Fruit fly (Drosophila melanogaster): ENCODE data around the gene comt.

Gene comt

DNA sequence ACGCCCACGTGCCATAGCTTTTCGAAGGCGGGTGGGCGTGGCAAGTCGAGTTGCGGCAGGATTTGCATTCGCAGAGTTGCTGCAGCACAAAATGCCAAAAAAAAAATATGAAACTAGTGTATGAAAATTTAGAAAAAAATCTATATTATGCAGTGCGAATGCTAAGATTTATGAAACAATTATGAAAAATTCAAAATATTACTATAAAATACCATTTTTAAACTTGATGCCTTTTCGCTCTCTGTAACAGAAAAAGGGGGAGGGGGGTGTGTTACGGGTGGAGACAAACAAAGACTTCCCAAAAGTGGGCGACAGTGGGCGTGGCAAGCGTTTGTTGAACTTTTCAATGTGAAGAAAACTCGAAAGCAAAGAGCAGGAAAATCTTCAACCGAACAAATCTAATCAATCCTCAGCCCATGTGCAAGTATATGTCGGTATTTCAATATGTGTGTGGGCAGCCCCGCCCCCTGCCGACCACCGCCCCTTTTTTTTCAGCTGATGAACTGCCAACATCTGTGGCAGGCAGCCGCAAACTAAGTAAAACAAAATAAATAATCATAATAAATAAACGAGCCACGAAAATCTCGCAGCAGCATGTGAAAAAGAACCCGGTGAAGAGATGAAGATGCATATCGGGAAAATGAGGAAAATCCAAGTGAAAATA is 9.0 kb upstream of the comt start (continued):
- TF ChIP-seq Sin3A (optimal IDR thresholded peaks at IDR 0.05): no peak
- peak; percentile 21 for TF ChIP-seq CG2712 (tag; optimal IDR thresholded peaks at IDR 0.05)
- TF ChIP-seq cad (GFP tag; optimal IDR thresholded peaks at IDR 0.05): no peak
- TF ChIP-seq Atf6 (GFP tag; IDR thresholded peaks at IDR 0.05): no peak
- no peak for TF ChIP-seq Lpt (GFP tag; optimal IDR thresholded peaks at IDR 0.05)
- no peak for TF ChIP-seq Adf1 (GFP tag; IDR thresholded peaks at IDR 0.05)
- no peak for TF ChIP-seq run (tag; optimal IDR thresholded peaks at IDR 0.05)
- no peak for TF ChIP-seq PHDP (tag; optimal IDR thresholded peaks at IDR 0.05)

DNA sequence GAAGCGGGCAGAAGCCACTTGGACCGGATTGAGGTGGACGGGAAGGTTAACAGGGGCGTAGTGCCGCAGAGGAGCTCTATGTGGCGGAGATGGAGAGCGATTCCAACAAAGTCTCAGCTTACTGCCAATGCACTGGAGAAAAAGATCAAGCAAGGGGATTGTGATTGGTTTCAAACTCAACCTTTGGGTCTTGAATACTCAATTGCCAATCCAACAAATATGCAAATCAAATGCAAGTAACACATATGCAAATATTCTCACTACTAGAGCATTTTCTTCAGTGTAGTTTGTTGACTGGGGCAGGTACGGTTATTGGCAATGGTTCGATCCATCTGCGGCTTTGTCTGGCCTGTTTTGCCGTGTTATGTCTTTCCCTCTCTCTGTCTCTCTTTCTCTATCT is 7.5 kb upstream of the comt start:
- TF ChIP-seq CG34422 (GFP tag; IDR thresholded peaks at IDR 0.05) (peak; percentile 84), Deaf1 (tag; optimal IDR thresholded peaks at IDR 0.05) (peak; percentile 25), inv (GFP tag; IDR thresholded peaks at IDR 0.05; ENCODE audit: partially characterized antibody) (no peak), CG8281 (tag; optimal IDR thresholded peaks at IDR 0.05) (peak; percentile 66), CG17568 (GFP tag; optimal IDR thresholded peaks at IDR 0.05) (peak; percentile 53), Atf-2 (GFP tag; optimal IDR thresholded peaks at IDR 0.05) (peak; percentile 72), CG18599 (GFP tag; optimal IDR thresholded peaks at IDR 0.05) (peak; percentile 86), pros (GFP tag; optimal IDR thresholded peaks at IDR 0.05) (no peak), btn (GFP tag; optimal IDR thresholded peaks at IDR 0.05) (peak; percentile 69), CG9797 (GFP tag; optimal IDR thresholded peaks at IDR 0.05) (no peak), crp (GFP tag; optimal IDR thresholded peaks at IDR 0.05) (peak in 1 of 2 experiments; percentile 14), dmrt99B (tag; optimal IDR thresholded peaks at IDR 0.05) (peak; percentile 86), sqz (GFP tag; optimal IDR thresholded peaks at IDR 0.05) (no peak), tgo (GFP tag; IDR thresholded peaks at IDR 0.05) (peak; percentile 77), yki (optimal IDR thresholded peaks at IDR 0.05) (no peak), CG9215 (GFP tag; IDR thresholded peaks at IDR 0.05) (peak; percentile 63), CG13775 (GFP tag; optimal IDR thresholded peaks at IDR 0.05) (peak; percentile 33), Dref (GFP tag; IDR thresholded peaks at IDR 0.05) (0 out of 2 replicates have a peak, but pooled peaks have one; percentile 18), CG2889 (GFP tag; IDR thresholded peaks at IDR 0.05) (peak; percentile 46; the same call in 1 of the 3 replicates), sug (tag; optimal IDR thresholded peaks at IDR 0.05) (peak; percentile 10), CG12744 (GFP tag; optimal IDR thresholded peaks at IDR 0.05) (peak; percentile 29), CG33213 (GFP tag; optimal IDR thresholded peaks at IDR 0.05) (peak; percentile 65), bcd (GFP tag; optimal IDR thresholded peaks at IDR 0.05) (peak; percentile 77), Bteb2 (GFP tag; optimal IDR thresholded peaks at IDR 0.05) (peak; percentile 65), HmgD (GFP tag; optimal IDR thresholded peaks at IDR 0.05) (no peak), jumu (GFP tag; optimal IDR thresholded peaks at IDR 0.05) (peak; percentile 89), HLH3B (GFP tag; IDR thresholded peaks at IDR 0.05) (peak; percentile 81), CG7963 (GFP tag; IDR thresholded peaks at IDR 0.05; ENCODE audit: partially characterized antibody) (no peak), CG14014 (GFP tag; IDR thresholded peaks at IDR 0.05) (peak; percentile 64; the same call in 1 of the 2 replicates), caup (GFP tag; optimal IDR thresholded peaks at IDR 0.05; ENCODE audit: severe bottlenecking) (peak; percentile 62), chn (GFP tag; optimal IDR thresholded peaks at IDR 0.05) (peak; percentile 58), CG2120 (GFP tag; optimal IDR thresholded peaks at IDR 0.05) (peak; percentile 77), unpg (GFP tag; optimal IDR thresholded peaks at IDR 0.05) (peak; percentile 78), slp2 (GFP tag; optimal IDR thresholded peaks at IDR 0.05) (peak; percentile 69), CG4707 (GFP tag; optimal IDR thresholded peaks at IDR 0.05) (peak; percentile 59), CG4328 (GFP tag; optimal IDR thresholded peaks at IDR 0.05) (no peak), CG12299 (tag; optimal IDR thresholded peaks at IDR 0.05) (no peak), Scr (GFP tag; IDR thresholded peaks at IDR 0.05; ENCODE audit: partially characterized antibody) (no peak), bbx (GFP tag; IDR thresholded peaks at IDR 0.05; ENCODE audit: partially characterized antibody) (no peak), CG2712 (tag; optimal IDR thresholded peaks at IDR 0.05) (peak; percentile 79), Gug (GFP tag; IDR thresholded peaks at IDR 0.05) (peak; percentile 74), nerfin-1 (tag; optimal IDR thresholded peaks at IDR 0.05) (peak; percentile 74)
